Fruit fly (Drosophila melanogaster) S2 (cell line): ENCODE results near the gene CG4586.

ENCODE experiments used
- CG8478 ChIP-seq: fragments of >200 bp; optimal IDR thresholded peaks from 2 replicates; lab custom pipeline; 2018
- CTCF ChIP-seq, 2 experiments: fragments of >200 bp; optimal IDR thresholded peaks; 2 replicates each; lab custom pipeline; 2018

Gene CG4586

dm6 chrX:6997653-6998491 lies 28.2 kb downstream of the CG4586 start:
- TF ChIP-seq CG8478 (lab: Kevin White, UChicago) (no peak), CTCF (optimal IDR thresholded peaks at IDR 0.05; lab: Kevin White, UChicago) (no peak)

- TF ChIP-seq CTCF (optimal IDR thresholded peaks at IDR 0.05; lab: Kevin White, UChicago), result no peak
- no peak for TF ChIP-seq CG8478 (lab: Kevin White, UChicago)
Observed at dm6 chrX:6998492-6998852, 28.8 kb downstream of the CG4586 start, which contains the start of gene Inx2. Gene Inx2, plus strand, starts transcription at chrX:6998672.

dm6 chrX:7000444-7001134 lies 30.9 kb downstream of the CG4586 start:
- TF ChIP-seq CG8478 (lab: Kevin White, UChicago) (no peak), CTCF (optimal IDR thresholded peaks at IDR 0.05; lab: Kevin White, UChicago) (no peak)

dm6 chrX:7001135-7001769 lies 31.5 kb downstream of the CG4586 start:
- TF ChIP-seq CG8478 (lab: Kevin White, UChicago) (no peak), CTCF (optimal IDR thresholded peaks at IDR 0.05; lab: Kevin White, UChicago) (no peak)

dm6 chrX:7004101-7004700 lies 34.5 kb downstream of the CG4586 start:
- no peak for TF ChIP-seq CTCF (optimal IDR thresholded peaks at IDR 0.05; lab: Kevin White, UChicago)
- no peak for TF ChIP-seq CG8478 (lab: Kevin White, UChicago)

- TF ChIP-seq CTCF (optimal IDR thresholded peaks at IDR 0.05; lab: Kevin White, UChicago), result peak; percentile 60 to 72
- TF ChIP-seq CG8478 (lab: Kevin White, UChicago), result no peak
Observed at dm6 chrX:7005444-7005843, 35.7 kb downstream of the CG4586 start.

dm6 chrX:7007693-7008092 lies 38.0 kb downstream of the CG4586 start:
- TF ChIP-seq CTCF (optimal IDR thresholded peaks at IDR 0.05; lab: Kevin White, UChicago), result no peak
- no peak for TF ChIP-seq CG8478 (lab: Kevin White, UChicago)

dm6 chrX:7008102-7009087 lies 38.7 kb downstream of the CG4586 start:
- TF ChIP-seq CTCF (optimal IDR thresholded peaks at IDR 0.05; lab: Kevin White, UChicago) (no peak), CG8478 (lab: Kevin White, UChicago) (no peak)

dm6 chrX:7011063-7011743 lies 41.5 kb downstream of the CG4586 start, which contains the start of the genes cm, sloth1 and sloth2:
Gene cm, minus strand, starts transcription at chrX:7011145.
Gene sloth1, plus strand, starts transcription at chrX:7011357.
Gene sloth2, plus strand, starts transcription at chrX:7011357.
- TF ChIP-seq CG8478 (lab: Kevin White, UChicago) (no peak), CTCF (optimal IDR thresholded peaks at IDR 0.05; lab: Kevin White, UChicago) (no peak)

dm6 chrX:7013320-7014214 lies 43.8 kb downstream of the CG4586 start, which contains the start of the genes CG3032 and CG4593:
Gene CG3032, minus strand, starts transcription at chrX:7013881.
Gene CG4593, plus strand, starts transcription at chrX:7013887.
- TF ChIP-seq CTCF (optimal IDR thresholded peaks at IDR 0.05; lab: Kevin White, UChicago) (no peak), CG8478 (lab: Kevin White, UChicago) (no peak)

dm6 chrX:7014931-7015428 lies 45.3 kb downstream of the CG4586 start:
- TF ChIP-seq CTCF (optimal IDR thresholded peaks at IDR 0.05; lab: Kevin White, UChicago) (peak; percentile 93 to 94), CG8478 (lab: Kevin White, UChicago) (no peak)
